Worm (Caenorhabditis elegans) whole organism, young adult: ENCODE results near the gene folr-1.
A peak's percentile ranks its signal among the peaks of the same experiment; 100 is the strongest.

Source experiments
- C06A6.2 ChIP-seq: fragments of 200-800 bp; sonication (Bioruptor generic); conservative IDR thresholded peaks from 2 replicates; pipeline ENCODE4 v1.3.6; 2022; ENCODE audit warnings: missing genetic modification characterization, missing compliant biosample characterization
- C17E4.6 ChIP-seq: fragments of 200-800 bp; sonication (Bioruptor generic); IDR thresholded peaks from 2 replicates; pipeline ENCODE4 v1.3.6; 2022; ENCODE audit warnings: missing genetic modification reagents, missing genetic modification characterization, missing compliant biosample characterization
- F22D6.2 ChIP-seq: sonication (generic microtip); optimal IDR thresholded peaks from 2 replicates; lab custom pipeline; 2016; ENCODE audit warnings: mild to moderate bottlenecking, missing genetic modification characterization, missing compliant biosample characterization
- F33H1.4 ChIP-seq: fragments of 200-800 bp; sonication (Bioruptor generic); IDR thresholded peaks from 2 replicates; pipeline ENCODE4 v1.3.6; 2022; ENCODE audit warnings: missing genetic modification reagents, missing genetic modification characterization, missing compliant biosample characterization
- F37B4.10 ChIP-seq: fragments of 200-800 bp; sonication (Bioruptor generic); IDR thresholded peaks from 2 replicates; pipeline ENCODE4 v1.3.6; 2022; ENCODE audit warnings: missing genetic modification characterization, missing compliant biosample characterization
- F57A8.1 ChIP-seq: fragments of 200-800 bp; sonication (Bioruptor generic); optimal IDR thresholded peaks from 2 replicates; lab custom pipeline; 2018; ENCODE audit warnings: mild to moderate bottlenecking, missing genetic modification characterization, moderate library complexity, missing compliant biosample characterization
- K11D2.4 ChIP-seq: fragments of 200-800 bp; sonication (Bioruptor generic); IDR thresholded peaks from 2 replicates; pipeline ENCODE4 v1.3.6; 2022; ENCODE audit warnings: missing genetic modification reagents, missing genetic modification characterization, missing compliant biosample characterization
- K12H6.12 ChIP-seq: fragments of 200-800 bp; sonication (Bioruptor generic); optimal IDR thresholded peaks from 2 replicates; lab custom pipeline; 2018; ENCODE audit warnings: mild to moderate bottlenecking, missing genetic modification characterization, missing compliant biosample characterization
- T07F8.4 ChIP-seq: sonication (generic microtip); optimal IDR thresholded peaks from 2 replicates; lab custom pipeline; 2016; ENCODE audit warnings: mild to moderate bottlenecking, missing genetic modification characterization, moderate library complexity, missing compliant biosample characterization
- Y53F4B.3 ChIP-seq: fragments of 200-800 bp; sonication (Bioruptor generic); IDR thresholded peaks from 2 replicates; pipeline ENCODE4 v1.3.6; 2022; ENCODE audit warnings: missing genetic modification reagents, missing genetic modification characterization, missing compliant biosample characterization
- Y56A3A.18 ChIP-seq: fragments of 200-800 bp; sonication (Bioruptor generic); IDR thresholded peaks from 2 replicates; pipeline ENCODE4 v1.3.6; 2022; ENCODE audit warnings: missing genetic modification reagents, missing genetic modification characterization, missing compliant biosample characterization
- Y67H2A.10 ChIP-seq: fragments of 200-800 bp; sonication (Bioruptor generic); conservative IDR thresholded peaks from 2 replicates; pipeline ENCODE4 v1.3.6; 2022; ENCODE audit warnings: missing genetic modification reagents, missing genetic modification characterization, missing compliant biosample characterization
- ama-1 ChIP-seq, 3 experiments: fragments of 150-350 bp in 1 of 3; sonication (generic microtip) in 2 of 3; optimal IDR thresholded peaks; 2 replicates each; lab custom pipeline; 2014 to 2018; ENCODE audit warnings: missing biosample characterization in 2 of 3, missing genetic modification characterization in 2 of 3, missing genetic modification reagents in 2 of 3
- attf-6 ChIP-seq: fragments of 200-800 bp; sonication (Bioruptor generic); IDR thresholded peaks from 2 replicates; pipeline ENCODE4 v1.3.6; 2022; ENCODE audit warnings: missing genetic modification reagents, missing genetic modification characterization, missing compliant biosample characterization
- ceh-100 ChIP-seq: fragments of 200-800 bp; sonication (Bioruptor generic); IDR thresholded peaks from 2 replicates; pipeline ENCODE4 v1.3.6; 2022; ENCODE audit warnings: missing genetic modification reagents, missing genetic modification characterization, missing compliant biosample characterization
- ceh-27 ChIP-seq: fragments of 200-800 bp; sonication (Bioruptor generic); optimal IDR thresholded peaks from 2 replicates; lab custom pipeline; 2018; ENCODE audit warnings: mild to moderate bottlenecking, missing genetic modification characterization, moderate library complexity, missing compliant biosample characterization
- ceh-40 ChIP-seq: fragments of 200-800 bp; sonication (Bioruptor generic); IDR thresholded peaks from 2 replicates; pipeline ENCODE4 v1.3.6; 2022; ENCODE audit warnings: missing genetic modification characterization, missing compliant biosample characterization
- dox-1 ChIP-seq: fragments of 200-800 bp; sonication (Bioruptor generic); IDR thresholded peaks from 2 replicates; pipeline ENCODE4 v1.3.6; 2022; ENCODE audit warnings: missing genetic modification reagents, missing genetic modification characterization, missing compliant biosample characterization
- egrh-3 ChIP-seq: fragments of 200-800 bp; sonication (Bioruptor generic); IDR thresholded peaks from 2 replicates; pipeline ENCODE4 v1.3.6; 2022; ENCODE audit warnings: missing genetic modification reagents, missing genetic modification characterization, missing compliant biosample characterization
- hlh-12 ChIP-seq: sonication (generic microtip); optimal IDR thresholded peaks from 2 replicates; lab custom pipeline; 2016; ENCODE audit warnings: missing genetic modification characterization, missing compliant biosample characterization
- hmg-1.2 ChIP-seq: fragments of 200-800 bp; sonication (Bioruptor generic); IDR thresholded peaks from 2 replicates; pipeline ENCODE4 v1.3.6; 2022; ENCODE audit warnings: missing genetic modification reagents, missing genetic modification characterization, missing compliant biosample characterization
- lag-1 ChIP-seq: fragments of 200-800 bp; sonication (Bioruptor generic); IDR thresholded peaks from 2 replicates; pipeline ENCODE4 v1.3.6; 2022; ENCODE audit warnings: missing genetic modification reagents, missing genetic modification characterization, missing compliant biosample characterization
- let-526 ChIP-seq: fragments of 200-800 bp; sonication (Bioruptor generic); IDR thresholded peaks from 2 replicates; pipeline ENCODE4 v1.3.6; 2022; ENCODE audit warnings: missing genetic modification reagents, missing genetic modification characterization, missing compliant biosample characterization
- lin-35 ChIP-seq, 3 experiments: fragments of 150-350 bp in 2 of 3; sonication (generic microtip) in 1 of 3; optimal IDR thresholded peaks; 2 replicates each; lab custom pipeline; 2014 to 2018; ENCODE audit warnings: missing biosample characterization in 3 of 3, missing genetic modification characterization in 3 of 3, missing genetic modification reagents in 3 of 3
- lin-40 ChIP-seq: sonication (generic microtip); optimal IDR thresholded peaks from 2 replicates; lab custom pipeline; 2016; ENCODE audit warnings: missing genetic modification characterization, mild to moderate bottlenecking, missing compliant biosample characterization, missing genotype, missing genetic modification reagents
- lir-1 ChIP-seq: fragments of 200-800 bp; sonication (Bioruptor generic); conservative IDR thresholded peaks from 2 replicates; pipeline ENCODE4 v1.3.6; 2022; ENCODE audit warnings: missing genetic modification reagents, missing genetic modification characterization, missing compliant biosample characterization
- madf-3 ChIP-seq: fragments of 200-800 bp; sonication (Bioruptor generic); IDR thresholded peaks from 2 replicates; pipeline ENCODE4 v1.3.6; 2022; ENCODE audit warnings: missing genetic modification reagents, missing genetic modification characterization, missing compliant biosample characterization
- madf-6 ChIP-seq: fragments of 200-800 bp; sonication (Bioruptor generic); IDR thresholded peaks from 2 replicates; pipeline ENCODE4 v1.3.6; 2022; ENCODE audit warnings: missing genetic modification reagents, missing genetic modification characterization, missing compliant biosample characterization
- madf-8 ChIP-seq: fragments of 200-800 bp; sonication (Bioruptor generic); conservative IDR thresholded peaks from 2 replicates; pipeline ENCODE4 v1.3.6; 2022; ENCODE audit warnings: missing genetic modification reagents, missing genetic modification characterization, missing compliant biosample characterization
- mel-28 ChIP-seq: sonication (generic microtip); optimal IDR thresholded peaks from 2 replicates; lab custom pipeline; 2016; ENCODE audit warnings: borderline replicate concordance, mild to moderate bottlenecking, missing genetic modification characterization, missing compliant biosample characterization
- mes-4 ChIP-seq: sonication (generic microtip); optimal IDR thresholded peaks from 2 replicates; lab custom pipeline; 2016; ENCODE audit warnings: missing genotype, missing genetic modification characterization, missing compliant biosample characterization
- mxl-1 ChIP-seq: sonication (generic microtip); optimal IDR thresholded peaks from 2 replicates; lab custom pipeline; 2016; ENCODE audit warnings: missing genetic modification characterization, missing compliant biosample characterization
- nfya-1 ChIP-seq: sonication (generic microtip); optimal IDR thresholded peaks from 2 replicates; lab custom pipeline; 2017; ENCODE audit warnings: antibody characterized with exemption, missing compliant biosample characterization, missing genetic modification characterization, borderline replicate concordance; ENCODE audit not compliant: insufficient read depth
- nhr-80 ChIP-seq: sonication (generic microtip); optimal IDR thresholded peaks from 2 replicates; lab custom pipeline; 2016; ENCODE audit warnings: missing genetic modification characterization, missing compliant biosample characterization
- pbrm-1 ChIP-seq: fragments of 200-800 bp; sonication (Bioruptor generic); IDR thresholded peaks from 2 replicates; pipeline ENCODE4 v1.3.6; 2022; ENCODE audit warnings: missing genetic modification reagents, missing genetic modification characterization, missing compliant biosample characterization
- rcor-1 ChIP-seq: fragments of 200-800 bp; sonication (Bioruptor generic); IDR thresholded peaks from 2 replicates; pipeline ENCODE4 v1.3.6; 2022; ENCODE audit warnings: missing genetic modification reagents, missing genetic modification characterization, missing compliant biosample characterization
- rec-8 ChIP-seq, 2 experiments: sonication (generic microtip); optimal IDR thresholded peaks; 2 replicates each; lab custom pipeline; 2016; ENCODE audit warnings: mild to moderate bottlenecking in 2 of 2, missing genetic modification characterization in 2 of 2, missing genetic modification reagents in 2 of 2, missing genotype in 2 of 2, missing biosample characterization in 1 of 2, missing compliant biosample characterization in 1 of 2, moderate library complexity in 1 of 2
- repo-1 ChIP-seq: sonication (generic microtip); optimal IDR thresholded peaks from 2 replicates; lab custom pipeline; 2017; ENCODE audit warnings: mild to moderate bottlenecking, missing genetic modification characterization, missing compliant biosample characterization
- snpc-3.4 ChIP-seq: sonication (generic microtip); optimal IDR thresholded peaks from 2 replicates; lab custom pipeline; 2017; ENCODE audit warnings: missing genetic modification characterization, mild to moderate bottlenecking, missing compliant biosample characterization, antibody characterized with exemption, moderate library complexity, missing genotype, missing genetic modification reagents
- somi-1 ChIP-seq: fragments of 200-800 bp; sonication (Bioruptor generic); optimal IDR thresholded peaks from 2 replicates; lab custom pipeline; 2018; ENCODE audit warnings: mild to moderate bottlenecking, missing genetic modification characterization, missing compliant biosample characterization
- tbp1 ChIP-seq: fragments of 200-800 bp; sonication (Bioruptor generic); optimal IDR thresholded peaks from 2 replicates; lab custom pipeline; 2018; ENCODE audit warnings: mild to moderate bottlenecking, missing genetic modification characterization, missing compliant biosample characterization
- tbx-9 ChIP-seq: sonication (generic microtip); optimal IDR thresholded peaks from 2 replicates; lab custom pipeline; 2016; ENCODE audit warnings: borderline replicate concordance, missing genetic modification characterization, inconsistent platforms, missing compliant biosample characterization
- xnd-1 ChIP-seq: sonication (generic microtip); optimal IDR thresholded peaks from 2 replicates; lab custom pipeline; 2016; ENCODE audit warnings: missing genotype, missing genetic modification reagents, missing genetic modification characterization, missing compliant biosample characterization
- zim-3 ChIP-seq: sonication (generic microtip); optimal IDR thresholded peaks from 2 replicates; lab custom pipeline; 2017; ENCODE audit warnings: mild to moderate bottlenecking, missing genetic modification characterization, moderate library complexity, missing compliant biosample characterization
- ztf-22 ChIP-seq: fragments of 200-800 bp; sonication (Bioruptor generic); optimal IDR thresholded peaks from 2 replicates; lab custom pipeline; 2018; ENCODE audit warnings: mild to moderate bottlenecking, missing genetic modification characterization, moderate library complexity, missing compliant biosample characterization
- ztf-25 ChIP-seq: fragments of 200-800 bp; sonication (Bioruptor generic); IDR thresholded peaks from 2 replicates; pipeline ENCODE4 v1.3.6; 2022; ENCODE audit warnings: missing genetic modification reagents, missing genetic modification characterization, missing compliant biosample characterization
- ztf-26 ChIP-seq: sonication (generic microtip); optimal IDR thresholded peaks from 2 replicates; lab custom pipeline; 2017; ENCODE audit warnings: missing genetic modification characterization, missing compliant biosample characterization
- ztf-3 ChIP-seq: fragments of 200-800 bp; sonication (Bioruptor generic); optimal IDR thresholded peaks from 2 replicates; lab custom pipeline; 2018; ENCODE audit warnings: mild to moderate bottlenecking, missing genetic modification characterization, missing compliant biosample characterization

Gene folr-1

DNA sequence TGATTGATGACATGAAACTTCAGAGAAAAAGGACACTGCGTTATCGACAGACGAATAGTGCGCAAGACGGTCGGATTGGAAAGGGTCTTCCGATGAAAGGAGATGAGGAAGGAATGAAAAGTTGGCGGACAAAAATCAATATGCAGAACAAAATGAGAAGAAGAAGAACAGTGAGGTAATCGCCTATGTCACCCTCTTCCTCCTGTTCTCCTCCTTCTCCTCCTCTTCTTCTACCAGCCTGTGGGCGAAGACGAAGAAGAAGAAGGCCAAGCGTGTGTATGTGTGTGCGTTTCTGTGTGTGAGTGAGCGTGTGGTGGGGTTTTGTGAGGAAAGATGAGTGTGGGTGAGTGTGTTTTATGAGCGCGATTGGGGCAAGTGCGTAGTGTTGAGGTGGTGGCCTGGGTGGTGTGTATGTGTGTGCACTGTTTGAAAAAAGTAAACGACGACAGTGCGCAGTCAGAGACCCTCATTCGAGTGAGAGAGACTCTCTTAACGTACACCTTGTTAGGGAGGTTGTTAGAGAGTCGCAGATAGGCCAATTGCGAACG, 13.2 kb downstream of the folr-1 start, which contains the start of gene tsp-21:
TSS of gene tsp-21 (plus strand) at position 146 of the 548 bp plus-strand sequence.
- no peak for TF ChIP-seq mes-4 (tag; lab: Kevin White, UChicago)
- TF ChIP-seq ztf-26 = peak; percentile 42
- no peak for TF ChIP-seq Y67H2A.10
- peak; percentile 90 for TF ChIP-seq nhr-80 (tag; lab: Kevin White, UChicago)
- TF ChIP-seq ztf-22 = no peak
- TF ChIP-seq lin-40 (tag; lab: Kevin White, UChicago) = peak; percentile 69
- no peak for TF ChIP-seq rec-8 (tag; optimal IDR thresholded peaks at IDR 0.05; lab: Kevin White, UChicago)
- peak; percentile 27 for TF ChIP-seq F57A8.1 (GFP tag; lab: Kevin White, UChicago)
- no peak for TF ChIP-seq nfya-1 (tag; lab: Kevin White, UChicago)
- TF ChIP-seq K11D2.4 = no peak
- no peak for TF ChIP-seq F37B4.10
- peak in 1 of 3 experiments; percentile 47 for TF ChIP-seq lin-35 (GFP tag; optimal IDR thresholded peaks at IDR 0.05; lab: Kevin White, UChicago)
- TF ChIP-seq zim-3 (tag; lab: Kevin White, UChicago) = no peak
- no peak for TF ChIP-seq ceh-40 (GFP tag; lab: Robert Waterston, UW)
- TF ChIP-seq lag-1 (GFP tag; lab: Robert Waterston, UW) = no peak
- TF ChIP-seq K12H6.12 (tag; lab: Kevin White, UChicago) = peak; percentile 61
- TF ChIP-seq mel-28 (tag; lab: Kevin White, UChicago) = no peak
- peak; percentile 74 for TF ChIP-seq egrh-3
- TF ChIP-seq somi-1 (GFP tag; lab: Kevin White, UChicago) = peak; percentile 11
- peak; percentile 44 for TF ChIP-seq repo-1 (tag; lab: Kevin White, UChicago)
- TF ChIP-seq let-526 (GFP tag; lab: Robert Waterston, UW) = 0 out of 2 replicates have a peak, but pooled peaks have one; percentile 10
- TF ChIP-seq C06A6.2 = 0 out of 2 replicates have a peak, but pooled peaks have one; percentile 33
- TF ChIP-seq ama-1 (optimal IDR thresholded peaks at IDR 0.05; lab: Kevin White, UChicago) = no peak
- no peak for TF ChIP-seq ama-1 (GFP tag; optimal IDR thresholded peaks at IDR 0.05; lab: Kevin White, UChicago)
- no peak for TF ChIP-seq ceh-100 (GFP tag; lab: Robert Waterston, UW)
- TF ChIP-seq attf-6 (GFP tag; lab: Robert Waterston, UW) = no peak
- no peak for TF ChIP-seq F22D6.2 (tag; lab: Kevin White, UChicago)
- no peak for TF ChIP-seq T07F8.4
- TF ChIP-seq lir-1 (GFP tag; lab: Robert Waterston, UW) = peak; percentile 92
- TF ChIP-seq madf-6 (GFP tag; lab: Robert Waterston, UW) = no peak
- 0 out of 2 replicates have a peak, but pooled peaks have one; percentile 30 for TF ChIP-seq Y56A3A.18 (GFP tag; lab: Robert Waterston, UW)
- TF ChIP-seq hlh-12 (tag; lab: Kevin White, UChicago) = no peak
- 0 out of 2 replicates have a peak, but pooled peaks have one; percentile 16 for TF ChIP-seq pbrm-1 (GFP tag; lab: Robert Waterston, UW)
- TF ChIP-seq mxl-1 (tag; lab: Kevin White, UChicago) = no peak
- no peak for TF ChIP-seq xnd-1
- TF ChIP-seq ceh-27 (GFP tag; lab: Kevin White, UChicago) = peak; percentile 89
- TF ChIP-seq ztf-3 (GFP tag; lab: Kevin White, UChicago) = no peak
- peak; percentile 74; the same call in 1 of the 2 replicates for TF ChIP-seq hmg-1.2 (GFP tag; lab: Robert Waterston, UW)
- no peak for TF ChIP-seq madf-8
- peak; percentile 35 for TF ChIP-seq tbp1 (GFP tag; lab: Kevin White, UChicago)
- no peak for TF ChIP-seq F33H1.4 (GFP tag; lab: Robert Waterston, UW)
- no peak for TF ChIP-seq madf-3 (GFP tag; lab: Robert Waterston, UW)
- no peak for TF ChIP-seq ztf-25
- peak; percentile 31; the same call in 1 of the 2 replicates for TF ChIP-seq rcor-1 (GFP tag; lab: Robert Waterston, UW)
- TF ChIP-seq C17E4.6 (GFP tag; lab: Robert Waterston, UW) = peak; percentile 59; the same call in 1 of the 2 replicates
- no peak for TF ChIP-seq tbx-9
- peak; percentile 88; the same call in 1 of the 2 replicates for TF ChIP-seq dox-1 (GFP tag; lab: Robert Waterston, UW)
- no peak for TF ChIP-seq Y53F4B.3 (GFP tag; lab: Robert Waterston, UW)
- no peak for TF ChIP-seq snpc-3.4 (tag; lab: Kevin White, UChicago)
